Fruit fly (Drosophila melanogaster): ENCODE measurements around the gene Wnt5.
A peak's percentile ranks its signal among the peaks of the same experiment; 100 is the strongest.

The Wnt5 gene

dm6 chrX:18515988-18516541, 10.9 kb upstream of the Wnt5 start (continued):
- peak; percentile 21; the same call in 1 of the 3 replicates for TF ChIP-seq CG6175 (GFP tag; IDR thresholded peaks at IDR 0.05)
- no peak for TF ChIP-seq z (GFP tag; IDR thresholded peaks at IDR 0.05)
- no peak for TF ChIP-seq vnd (GFP tag; IDR thresholded peaks at IDR 0.05; ENCODE audit: partially characterized antibody)
- TF ChIP-seq ewg (GFP tag; optimal IDR thresholded peaks at IDR 0.05): no peak
- TF ChIP-seq Dek (tag; optimal IDR thresholded peaks at IDR 0.05): no peak
- TF ChIP-seq Lim3 (GFP tag; IDR thresholded peaks at IDR 0.05): no peak
- no peak for TF ChIP-seq CG42726 (GFP tag; IDR thresholded peaks at IDR 0.05; ENCODE audit: partially characterized antibody)
- peak; percentile 91 for TF ChIP-seq CG10321 (GFP tag; IDR thresholded peaks at IDR 0.05)
- TF ChIP-seq Jarid2 (GFP tag; optimal IDR thresholded peaks at IDR 0.05): no peak
- TF ChIP-seq bowl (GFP tag; IDR thresholded peaks at IDR 0.05): no peak
- TF ChIP-seq BEAF-32 (GFP tag; optimal IDR thresholded peaks at IDR 0.05): no peak
- TF ChIP-seq sr (GFP tag; IDR thresholded peaks at IDR 0.05): no peak
- peak; percentile 1 for TF ChIP-seq Xbp1 (GFP tag; optimal IDR thresholded peaks at IDR 0.05)
- peak; percentile 89 for TF ChIP-seq row (GFP tag; IDR thresholded peaks at IDR 0.05)
- no peak for TF ChIP-seq HLHmδ (GFP tag; optimal IDR thresholded peaks at IDR 0.05)
- TF ChIP-seq sug (tag; optimal IDR thresholded peaks at IDR 0.05): peak; percentile 46
- TF ChIP-seq Hr39 (optimal IDR thresholded peaks at IDR 0.05): no peak
- no peak; the same call in 1 of the 2 replicates for TF ChIP-seq CG14014 (GFP tag; IDR thresholded peaks at IDR 0.05)
- TF ChIP-seq lov (optimal IDR thresholded peaks at IDR 0.05): no peak
- no peak for TF ChIP-seq lov (GFP tag; IDR thresholded peaks at IDR 0.05)
- TF ChIP-seq CG12769 (tag; optimal IDR thresholded peaks at IDR 0.05): peak; percentile 13
- peak; percentile 57; the same call in 1 of the 3 replicates for TF ChIP-seq ken (GFP tag; IDR thresholded peaks at IDR 0.05)
- no peak for TF ChIP-seq Nf-YA (GFP tag; IDR thresholded peaks at IDR 0.05)
- no peak for TF ChIP-seq Sox100B (GFP tag; optimal IDR thresholded peaks at IDR 0.05)
- no peak for TF ChIP-seq CG9215 (GFP tag; IDR thresholded peaks at IDR 0.05)
- TF ChIP-seq MTF-1 (GFP tag; optimal IDR thresholded peaks at IDR 0.05; ENCODE audit: borderline replicate concordance): no peak
- no peak for TF ChIP-seq Mad (GFP tag; optimal IDR thresholded peaks at IDR 0.05)
- no peak for TF ChIP-seq bigmax (GFP tag; optimal IDR thresholded peaks at IDR 0.05)
- TF ChIP-seq ranshi (GFP tag; IDR thresholded peaks at IDR 0.05): no peak
- TF ChIP-seq CG14710 (tag; optimal IDR thresholded peaks at IDR 0.05): peak; percentile 13
- 0 out of 2 replicates have a peak, but pooled peaks have one; percentile 4 for TF ChIP-seq sisA (GFP tag; IDR thresholded peaks at IDR 0.05)
- TF ChIP-seq Meics (GFP tag; optimal IDR thresholded peaks at IDR 0.05): no peak
- TF ChIP-seq run (tag; optimal IDR thresholded peaks at IDR 0.05): no peak
- TF ChIP-seq so (GFP tag; IDR thresholded peaks at IDR 0.05): no peak
- TF ChIP-seq Dip2 (GFP tag; IDR thresholded peaks at IDR 0.05): no peak
- TF ChIP-seq unc-4 (GFP tag; IDR thresholded peaks at IDR 0.05; ENCODE audit: partially characterized antibody): no peak
- peak; percentile 0 for TF ChIP-seq unpg (GFP tag; optimal IDR thresholded peaks at IDR 0.05)
- TF ChIP-seq cas (GFP tag; IDR thresholded peaks at IDR 0.05): no peak
- TF ChIP-seq mirr (GFP tag; optimal IDR thresholded peaks at IDR 0.05): no peak
- peak; percentile 9 for TF ChIP-seq CG10209 (GFP tag; optimal IDR thresholded peaks at IDR 0.05)
- peak; percentile 25 for TF ChIP-seq CG8924 (tag; optimal IDR thresholded peaks at IDR 0.05)
- no peak for TF ChIP-seq her (GFP tag; optimal IDR thresholded peaks at IDR 0.05)
- no peak for TF ChIP-seq B-H1 (GFP tag; IDR thresholded peaks at IDR 0.05)
- TF ChIP-seq pfk (GFP tag; optimal IDR thresholded peaks at IDR 0.05): no peak
- TF ChIP-seq HLH54F (GFP tag; optimal IDR thresholded peaks at IDR 0.05): peak; percentile 23
- no peak for TF ChIP-seq Camta (GFP tag; optimal IDR thresholded peaks at IDR 0.05)
- no peak for TF ChIP-seq CkIIα-i1 (GFP tag; IDR thresholded peaks at IDR 0.05)
- TF ChIP-seq tgo (GFP tag; IDR thresholded peaks at IDR 0.05): no peak
- TF ChIP-seq chinmo (GFP tag; IDR thresholded peaks at IDR 0.05; ENCODE audit: partially characterized antibody): peak; percentile 63; the same call in 2 of the 4 replicates
- peak; percentile 35 for TF ChIP-seq CG4282 (GFP tag; optimal IDR thresholded peaks at IDR 0.05)
- peak; percentile 27 for TF ChIP-seq CG10267 (tag; optimal IDR thresholded peaks at IDR 0.05)

All from whole organism, embryonic.